Worm (Caenorhabditis elegans): ENCODE measurements around the gene eif-1.A.
A peak's percentile ranks its signal among the peaks of the same experiment; 100 is the strongest.

eif-1.A gene

DNA sequence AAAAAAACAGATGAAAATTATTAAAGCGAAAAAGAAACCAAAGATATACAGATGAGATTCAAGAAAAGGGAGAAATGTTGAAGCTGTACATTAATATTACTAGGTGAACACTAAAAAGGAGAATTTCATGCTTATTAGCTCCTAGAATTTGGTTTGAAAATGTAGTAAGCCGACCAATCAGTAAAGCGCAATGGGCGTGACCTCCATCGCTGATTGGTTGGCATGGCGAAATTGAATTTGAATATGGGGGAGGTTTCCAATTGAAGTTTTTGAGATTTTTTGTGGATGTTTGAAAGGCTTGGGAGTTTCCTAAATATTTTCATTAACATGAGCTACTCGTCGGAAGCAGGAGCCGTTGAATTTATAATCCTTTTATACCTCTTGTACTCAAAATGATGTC, 34.2 kb upstream of the eif-1.A start:
- TF ChIP-seq aly-2 (tag; optimal IDR thresholded peaks at IDR 0.05), result no peak
- peak; percentile 94 for TF ChIP-seq nfya-1 (tag; optimal IDR thresholded peaks at IDR 0.05; ENCODE audit: insufficient read depth)

DNA sequence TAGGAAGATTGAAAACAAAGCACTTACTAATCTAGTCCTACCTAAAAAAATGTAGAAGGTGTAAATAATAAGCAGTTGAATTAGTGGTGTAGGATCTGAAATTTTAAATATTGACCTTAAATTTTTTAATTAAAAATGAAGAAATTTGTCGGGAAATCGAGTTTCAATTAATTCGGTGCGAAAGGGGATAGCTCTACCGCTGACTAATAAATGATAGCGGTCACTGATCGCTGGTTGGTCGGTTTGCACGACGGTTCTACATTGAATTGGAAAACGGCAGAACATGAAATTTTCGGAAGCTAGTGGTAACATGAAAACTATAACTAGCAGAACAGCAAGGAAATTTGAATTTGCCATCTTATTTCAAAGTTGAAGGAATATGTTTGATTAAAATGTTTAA, 30.6 kb upstream of the eif-1.A start, which contains the start of gene set-15:
Gene set-15 (minus strand): TSS at position 101 of the 400 bp plus-strand sequence.
- TF ChIP-seq snpc-4 (tag; optimal IDR thresholded peaks at IDR 0.05), result no peak
- no peak for TF ChIP-seq mml-1 (tag; optimal IDR thresholded peaks at IDR 0.05)
- TF ChIP-seq jun-1 (tag; optimal IDR thresholded peaks at IDR 0.05), result no peak
- no peak for TF ChIP-seq egl-27 (tag; optimal IDR thresholded peaks at IDR 0.05)
- no peak for TF ChIP-seq ZK546.5 (tag; optimal IDR thresholded peaks at IDR 0.05)
- TF ChIP-seq unc-62 (GFP tag; optimal IDR thresholded peaks at IDR 0.05), result no peak
- no peak for TF ChIP-seq pqm-1 (tag; optimal IDR thresholded peaks at IDR 0.05)
- no peak for TF ChIP-seq nhr-77 (tag; optimal IDR thresholded peaks at IDR 0.05)
- no peak for TF ChIP-seq R02D3.7 (tag; optimal IDR thresholded peaks at IDR 0.05)
- no peak for TF ChIP-seq ceh-82 (tag; optimal IDR thresholded peaks at IDR 0.05)
- no peak for TF ChIP-seq daf-12 (tag; optimal IDR thresholded peaks at IDR 0.05)
- TF ChIP-seq elt-1 (tag; optimal IDR thresholded peaks at IDR 0.05), result no peak
- TF ChIP-seq egl-5 (tag; optimal IDR thresholded peaks at IDR 0.05), result no peak
- no peak for TF ChIP-seq ceh-16 (tag; optimal IDR thresholded peaks at IDR 0.05)
- TF ChIP-seq lin-15B (tag; optimal IDR thresholded peaks at IDR 0.05), result no peak
- no peak for TF ChIP-seq ceh-28 (tag; optimal IDR thresholded peaks at IDR 0.05)

DNA sequence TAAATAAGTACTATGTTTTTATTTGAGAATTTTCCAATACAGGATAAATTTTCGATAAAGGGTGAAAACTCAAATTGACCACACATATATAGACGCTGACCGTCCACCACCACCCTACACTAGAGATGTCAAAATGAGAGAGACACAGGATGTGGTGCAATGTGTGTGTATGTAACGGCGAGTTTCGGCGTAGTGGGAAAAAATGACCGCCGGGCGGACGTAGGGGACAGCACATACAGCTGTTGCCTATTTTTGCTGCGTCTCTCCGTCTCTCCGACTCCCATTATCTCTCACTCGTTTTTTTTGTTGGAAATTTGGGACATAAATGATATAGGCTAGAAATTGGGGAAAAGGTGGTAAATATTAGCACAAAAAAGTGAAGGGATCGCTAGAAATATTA, 29.6 kb upstream of the eif-1.A start:
- TF ChIP-seq sea-2 (GFP tag; optimal IDR thresholded peaks at IDR 0.05) (no peak), nhr-28 (tag; optimal IDR thresholded peaks at IDR 0.05) (no peak), nfya-1 (tag; optimal IDR thresholded peaks at IDR 0.05; ENCODE audit: insufficient read depth) (peak; percentile 28), nhr-25 (tag; optimal IDR thresholded peaks at IDR 0.05) (no peak), hmg-11 (tag; optimal IDR thresholded peaks at IDR 0.05) (peak; percentile 76), lin-39 (tag; optimal IDR thresholded peaks at IDR 0.05) (no peak)

DNA sequence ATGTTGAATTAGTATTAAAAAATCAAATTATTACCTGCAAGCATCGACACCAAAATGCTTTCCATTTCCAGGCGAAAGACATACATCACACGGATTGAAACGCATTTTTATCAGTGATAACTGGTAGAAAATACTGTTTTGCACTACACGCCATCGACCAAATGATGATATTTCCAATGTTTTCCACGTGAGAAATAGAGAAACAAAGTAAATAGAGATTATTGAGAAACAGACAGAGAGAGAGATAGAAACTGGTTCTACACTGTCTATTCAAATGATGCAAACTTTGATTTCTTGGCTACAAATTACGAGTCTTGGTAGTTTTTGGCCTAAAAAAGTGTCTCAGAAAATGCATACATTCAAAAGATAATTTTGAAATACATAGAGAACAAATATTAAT, 22.4 kb upstream of the eif-1.A start, which contains the start of gene nhr-104:
Gene nhr-104 (minus strand): TSS at position 361 of the 400 bp plus-strand sequence.
- TF ChIP-seq lin-15B (tag; optimal IDR thresholded peaks at IDR 0.05), result no peak
- no peak for TF ChIP-seq egl-27 (tag; optimal IDR thresholded peaks at IDR 0.05)
- TF ChIP-seq skn-1 (tag; optimal IDR thresholded peaks at IDR 0.05), result peak; percentile 94
- TF ChIP-seq snpc-4 (tag; optimal IDR thresholded peaks at IDR 0.05), result no peak
- TF ChIP-seq mml-1 (tag; optimal IDR thresholded peaks at IDR 0.05), result no peak
- no peak for TF ChIP-seq eor-1 (tag; optimal IDR thresholded peaks at IDR 0.05)
- no peak for TF ChIP-seq elt-3 (tag; optimal IDR thresholded peaks at IDR 0.05)
- no peak for TF ChIP-seq tbx-2 (tag; optimal IDR thresholded peaks at IDR 0.05)
- no peak for TF ChIP-seq egl-5 (tag; optimal IDR thresholded peaks at IDR 0.05)
- TF ChIP-seq ztf-4 (tag; optimal IDR thresholded peaks at IDR 0.05), result no peak
- TF ChIP-seq pha-4 (tag; optimal IDR thresholded peaks at IDR 0.05), result peak; percentile 94
- TF ChIP-seq nhr-25 (tag; optimal IDR thresholded peaks at IDR 0.05), result peak; percentile 59
- TF ChIP-seq hmg-11 (tag; optimal IDR thresholded peaks at IDR 0.05), result no peak
- no peak for TF ChIP-seq mdl-1 (tag; optimal IDR thresholded peaks at IDR 0.05)
- peak; percentile 69 for TF ChIP-seq nhr-23 (tag; optimal IDR thresholded peaks at IDR 0.05)
- TF ChIP-seq fos-1 (tag; optimal IDR thresholded peaks at IDR 0.05), result no peak
- TF ChIP-seq aly-2 (tag; optimal IDR thresholded peaks at IDR 0.05), result no peak
- no peak for TF ChIP-seq nhr-28 (tag; optimal IDR thresholded peaks at IDR 0.05)
- TF ChIP-seq fkh-2 (tag; optimal IDR thresholded peaks at IDR 0.05), result no peak
- no peak for TF ChIP-seq nhr-237 (tag; optimal IDR thresholded peaks at IDR 0.05)
- TF ChIP-seq nhr-77 (tag; optimal IDR thresholded peaks at IDR 0.05), result no peak
- no peak for TF ChIP-seq nhr-11 (tag; optimal IDR thresholded peaks at IDR 0.05)
- TF ChIP-seq unc-62 (GFP tag; optimal IDR thresholded peaks at IDR 0.05), result no peak
- no peak for TF ChIP-seq nhr-76 (tag; optimal IDR thresholded peaks at IDR 0.05)
- no peak for TF ChIP-seq nhr-12 (tag; optimal IDR thresholded peaks at IDR 0.05)
- TF ChIP-seq elt-1 (tag; optimal IDR thresholded peaks at IDR 0.05), result no peak
- no peak for TF ChIP-seq lsy-12 (tag; optimal IDR thresholded peaks at IDR 0.05)
- TF ChIP-seq elt-2 (tag; optimal IDR thresholded peaks at IDR 0.05), result peak; percentile 63
- no peak for TF ChIP-seq daf-12 (tag; optimal IDR thresholded peaks at IDR 0.05)
- no peak for TF ChIP-seq ztf-11 (tag; optimal IDR thresholded peaks at IDR 0.05)
- no peak for TF ChIP-seq ceh-9 (tag; optimal IDR thresholded peaks at IDR 0.05)
- TF ChIP-seq jun-1 (tag; optimal IDR thresholded peaks at IDR 0.05), result peak; percentile 39
- no peak for TF ChIP-seq sea-2 (GFP tag; optimal IDR thresholded peaks at IDR 0.05)
- TF ChIP-seq ceh-28 (tag; optimal IDR thresholded peaks at IDR 0.05), result peak; percentile 66
- TF ChIP-seq ama-1 (optimal IDR thresholded peaks at IDR 0.05), result no peak
- peak; percentile 16 for TF ChIP-seq nfya-1 (tag; optimal IDR thresholded peaks at IDR 0.05; ENCODE audit: insufficient read depth)
- no peak for TF ChIP-seq fkh-10 (GFP tag; optimal IDR thresholded peaks at IDR 0.05)
- TF ChIP-seq pqm-1 (tag; optimal IDR thresholded peaks at IDR 0.05), result peak; percentile 67
- TF ChIP-seq unc-39 (tag; optimal IDR thresholded peaks at IDR 0.05), result no peak
- TF ChIP-seq nhr-43 (tag; optimal IDR thresholded peaks at IDR 0.05; ENCODE audit: poor library complexity, severe bottlenecking), result peak; percentile 36
- no peak for TF ChIP-seq lin-39 (tag; optimal IDR thresholded peaks at IDR 0.05)
- TF ChIP-seq R02D3.7 (tag; optimal IDR thresholded peaks at IDR 0.05), result no peak
